Worm (Caenorhabditis elegans) whole organism, L4 larva: ENCODE measurements around the gene tftc-5.

Experiments used
- ama-1 ChIP-seq: fragments of 150-350 bp; optimal IDR thresholded peaks from 2 replicates; lab custom pipeline; 2014; ENCODE audit warnings: inconsistent platforms, mixed read lengths
- dve-1 ChIP-seq: sonication (generic microtip); optimal IDR thresholded peaks from 2 replicates; lab custom pipeline; 2017; ENCODE audit warnings: antibody characterized with exemption, mild to moderate bottlenecking, missing genetic modification characterization, missing compliant biosample characterization; ENCODE audit not compliant: insufficient read depth
- mep-1 ChIP-seq: fragments of 150-350 bp; sonication (generic microtip); optimal IDR thresholded peaks from 3 replicates; lab custom pipeline; 2014; ENCODE audit warnings: missing biosample characterization, missing genetic modification characterization
- nhr-11 ChIP-seq: fragments of 150-350 bp; optimal IDR thresholded peaks from 2 replicates; lab custom pipeline; 2014; ENCODE audit warnings: missing biosample characterization, missing genetic modification characterization
- php-3 ChIP-seq: fragments of 200-800 bp; sonication (Bioruptor generic); IDR thresholded peaks from 2 replicates; pipeline ENCODE4 v1.3.6; 2022; ENCODE audit warnings: missing genetic modification reagents, missing genetic modification characterization, missing compliant biosample characterization

- no peak for TF ChIP-seq nhr-11 (tag; lab: Kevin White, UChicago)
- TF ChIP-seq mep-1 = no peak
- no peak for TF ChIP-seq ama-1
- TF ChIP-seq php-3 (GFP tag; lab: Robert Waterston, UW) = no peak
- no peak for TF ChIP-seq dve-1 (tag; lab: Kevin White, UChicago)
Observed at ce11 chrIII:3992089-3992488, 29.9 kb upstream of the tftc-5 start, which contains the start of gene glb-11.
